Fruit fly (Drosophila melanogaster) Kc167 (cell line): ENCODE measurements around the gene neb.

Experiments
- Myc ChIP-seq: fragments of >200 bp; optimal IDR thresholded peaks from 2 replicates; lab custom pipeline; 2017; ENCODE audit warnings: missing external identifiers
- Sin3A ChIP-seq: fragments of >200 bp; optimal IDR thresholded peaks from 2 replicates; lab custom pipeline; 2018; ENCODE audit warnings: missing external identifiers
- h ChIP-seq: fragments of >200 bp; optimal IDR thresholded peaks from 3 replicates; lab custom pipeline; 2018; ENCODE audit warnings: missing external identifiers
- insv ChIP-seq: fragments of >200 bp; optimal IDR thresholded peaks from 3 replicates; lab custom pipeline; 2018; ENCODE audit warnings: missing external identifiers
- psq ChIP-seq: fragments of >200 bp; optimal IDR thresholded peaks from 2 replicates; lab custom pipeline; 2017; ENCODE audit warnings: missing external identifiers
- ttk ChIP-seq: sonication (Bioruptor generic); optimal IDR thresholded peaks from 2 replicates; lab custom pipeline; 2017; ENCODE audit warnings: missing external identifiers

Gene neb

DNA sequence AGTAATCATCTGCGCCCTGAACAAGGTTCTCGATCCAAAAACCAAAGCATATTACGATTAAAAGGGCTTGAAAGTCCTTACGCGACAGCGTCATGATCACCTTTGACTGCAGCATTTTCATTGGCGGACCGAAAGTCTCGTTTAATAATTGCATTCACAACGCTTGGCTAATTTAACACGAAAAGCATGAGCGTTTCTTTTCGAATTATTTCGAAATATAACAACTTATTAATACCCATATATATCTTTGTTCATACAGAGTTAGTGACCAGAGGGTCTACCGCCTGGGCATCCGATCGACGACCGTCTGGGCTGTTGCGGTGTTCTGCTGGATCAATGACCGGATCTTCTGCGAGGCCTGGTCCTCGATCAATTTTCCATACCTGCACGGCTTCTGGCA, 3.5 kb upstream of the neb start, which contains the start of gene CG10730:
CG10730 (minus strand) TSS at position 101 of the 400 bp plus-strand sequence.
- TF ChIP-seq Myc (no peak), h (lab: Kevin White, UChicago) (no peak), psq (lab: Kevin White, UChicago) (no peak), insv (lab: Kevin White, UChicago) (no peak), ttk (lab: Kevin White, UChicago) (no peak), Sin3A (no peak)

- TF ChIP-seq h (lab: Kevin White, UChicago) (no peak), ttk (lab: Kevin White, UChicago) (no peak), Sin3A (no peak), Myc (no peak), insv (lab: Kevin White, UChicago) (no peak), psq (lab: Kevin White, UChicago) (no peak)
Observed at dm6 chr2L:20074388-20074787, 1.2 kb upstream of the neb start.

DNA sequence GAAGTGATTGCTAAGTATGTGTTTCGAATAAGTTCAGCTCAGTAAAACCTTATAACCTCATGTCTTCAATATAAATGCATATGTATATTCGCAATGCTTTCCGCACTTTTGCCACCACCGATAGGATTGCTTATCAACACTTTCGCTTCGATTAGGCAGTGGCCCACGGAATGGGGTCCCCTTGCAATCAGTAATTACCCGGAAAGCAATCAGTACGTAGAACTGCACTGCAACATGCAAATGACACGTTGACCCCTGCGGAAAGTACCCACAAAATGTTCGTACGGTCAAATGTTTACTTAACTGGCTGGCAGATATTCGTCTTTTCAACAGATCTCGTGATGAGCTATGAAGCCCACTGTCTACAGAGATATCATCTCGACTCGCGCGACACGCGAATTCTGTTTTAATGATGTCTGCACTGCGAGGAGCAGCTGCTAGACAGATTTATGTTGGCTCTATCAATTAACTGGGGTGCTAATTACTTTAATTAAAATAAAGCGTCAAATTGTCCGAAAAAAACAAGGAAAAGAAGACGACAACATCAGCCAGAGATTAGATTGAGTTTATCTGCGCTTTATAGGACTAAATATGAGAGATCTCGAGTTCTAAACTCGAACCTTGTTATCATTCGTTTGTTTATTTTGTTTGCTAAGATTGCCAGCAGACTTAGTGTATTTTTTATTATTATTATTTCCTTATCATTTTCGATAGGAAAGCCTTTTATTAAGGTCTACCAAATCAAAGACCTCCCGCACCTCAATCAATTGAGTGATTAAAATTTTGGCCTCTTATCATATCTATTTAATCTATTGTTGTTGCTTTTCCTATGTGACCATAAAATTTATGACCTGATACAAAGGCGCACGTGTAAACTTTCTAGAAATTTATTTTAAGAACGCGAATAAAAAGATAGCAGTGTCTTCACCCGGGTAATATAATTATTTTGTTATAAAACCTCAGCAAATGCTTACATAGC, 2.2 kb downstream of the neb start:
- no peak for TF ChIP-seq h (lab: Kevin White, UChicago)
- no peak for TF ChIP-seq ttk (lab: Kevin White, UChicago)
- no peak for TF ChIP-seq insv (lab: Kevin White, UChicago)
- no peak for TF ChIP-seq Sin3A
- TF ChIP-seq Myc, result no peak
- TF ChIP-seq psq (lab: Kevin White, UChicago), result no peak

dm6 chr2L:20078880-20079279, 3.3 kb downstream of the neb start:
- TF ChIP-seq Myc (no peak), psq (lab: Kevin White, UChicago) (no peak), h (lab: Kevin White, UChicago) (no peak), Sin3A (no peak), insv (lab: Kevin White, UChicago) (no peak), ttk (lab: Kevin White, UChicago) (no peak)

DNA sequence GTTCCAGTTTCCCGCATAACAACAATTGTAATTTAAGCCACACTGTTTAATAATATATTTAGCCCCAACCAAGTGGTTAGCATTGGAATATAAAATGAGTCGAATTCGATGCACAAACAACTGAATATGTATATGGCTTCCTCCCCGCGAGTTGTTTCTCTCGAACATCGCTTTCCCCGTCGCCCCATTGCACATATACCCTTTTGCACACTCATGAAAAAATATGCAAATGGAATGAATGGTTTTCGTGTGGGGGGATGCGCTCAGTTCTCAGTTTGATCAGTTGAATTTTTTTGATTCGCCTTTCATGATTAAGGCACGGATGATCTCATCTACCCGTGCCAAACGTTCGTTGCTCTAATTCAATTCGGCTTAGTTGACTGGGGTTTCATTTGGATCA, 5.2 kb downstream of the neb start:
- no peak for TF ChIP-seq psq (lab: Kevin White, UChicago)
- TF ChIP-seq Sin3A, result no peak
- no peak for TF ChIP-seq ttk (lab: Kevin White, UChicago)
- no peak for TF ChIP-seq h (lab: Kevin White, UChicago)

DNA sequence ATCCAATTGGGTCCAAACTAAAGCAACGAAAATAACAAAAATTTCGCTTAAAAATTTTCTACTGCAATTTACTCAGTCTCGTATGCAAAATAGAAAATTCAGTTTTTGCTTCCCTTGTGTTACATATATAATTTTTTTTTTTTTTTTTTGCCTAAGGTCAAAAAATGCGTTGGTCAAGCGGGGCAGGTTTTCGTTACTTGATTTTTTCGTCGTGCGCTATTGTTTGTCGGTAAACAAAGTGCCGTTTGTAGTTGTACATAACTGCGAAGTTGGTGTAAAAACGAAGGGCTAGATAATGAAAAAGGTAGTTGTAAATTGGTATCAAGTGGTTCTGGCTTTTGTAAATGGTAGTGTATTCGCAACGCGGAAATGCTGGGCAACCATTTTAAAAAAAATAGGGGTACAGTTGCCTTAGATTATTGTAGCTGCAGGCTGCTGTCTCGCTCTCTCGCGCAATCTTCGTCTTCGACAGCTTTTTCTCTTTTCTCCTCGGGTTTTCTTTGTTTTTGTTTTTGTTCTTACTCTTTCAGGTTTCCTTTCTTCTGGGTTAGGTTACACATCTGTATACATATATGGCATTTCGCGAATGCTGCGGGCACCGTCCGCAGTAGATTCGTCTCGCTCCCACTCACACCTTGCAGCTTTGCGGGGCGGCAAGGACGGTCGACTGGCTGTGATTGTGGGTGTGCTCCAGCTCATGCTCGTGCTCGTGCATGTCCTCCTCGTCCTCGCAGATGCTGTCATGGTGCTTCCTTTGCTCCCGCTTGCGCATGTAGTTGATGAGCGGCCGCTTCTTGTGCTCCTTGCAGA, 6.8 kb downstream of the neb start:
- no peak for TF ChIP-seq Myc
- TF ChIP-seq h (lab: Kevin White, UChicago), result no peak
- no peak for TF ChIP-seq insv (lab: Kevin White, UChicago)
- TF ChIP-seq Sin3A, result no peak
- no peak for TF ChIP-seq ttk (lab: Kevin White, UChicago)
- TF ChIP-seq psq (lab: Kevin White, UChicago), result no peak

dm6 chr2L:20082965-20083855, 7.7 kb downstream of the neb start:
- no peak for TF ChIP-seq ttk (lab: Kevin White, UChicago)
- TF ChIP-seq insv (lab: Kevin White, UChicago), result no peak
- TF ChIP-seq psq (lab: Kevin White, UChicago), result no peak
- no peak for TF ChIP-seq Sin3A
- no peak for TF ChIP-seq Myc
- TF ChIP-seq h (lab: Kevin White, UChicago), result no peak

DNA sequence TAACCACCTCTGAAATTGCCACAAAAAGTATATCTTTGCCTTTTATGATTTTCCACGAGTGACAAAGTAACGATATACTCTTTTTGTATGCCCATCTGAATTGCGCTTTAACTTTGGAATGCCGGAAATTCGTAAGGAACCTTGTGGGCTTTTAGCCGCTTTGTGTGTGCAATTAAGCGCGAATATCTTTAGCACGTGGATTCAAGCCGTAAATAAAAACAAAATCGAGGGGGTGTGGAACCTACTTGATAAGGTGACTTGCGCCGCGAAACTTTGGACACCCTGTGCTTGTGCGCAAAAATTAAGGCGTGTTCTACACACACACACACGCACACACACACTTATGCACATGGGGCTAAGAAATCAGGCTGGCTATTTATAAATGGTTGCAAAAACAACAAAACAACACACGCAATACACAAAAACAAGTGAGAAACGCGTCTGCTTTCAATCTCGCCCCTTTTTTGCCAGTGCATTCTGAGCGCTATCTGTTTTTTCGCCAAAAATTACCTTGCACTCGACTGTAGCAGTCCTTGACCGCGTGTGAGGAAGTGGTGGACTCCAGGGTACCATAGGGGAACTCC, 8.6 kb downstream of the neb start:
- TF ChIP-seq Sin3A (no peak), psq (lab: Kevin White, UChicago) (no peak), h (lab: Kevin White, UChicago) (no peak), Myc (no peak), insv (lab: Kevin White, UChicago) (no peak), ttk (lab: Kevin White, UChicago) (no peak)

dm6 chr2L:20084785-20085555, 9.4 kb downstream of the neb start, which contains the start of gene fok:
Gene fok (minus strand): TSS chr2L:20085070.
- no peak for TF ChIP-seq h (lab: Kevin White, UChicago)
- no peak for TF ChIP-seq Myc
- no peak for TF ChIP-seq insv (lab: Kevin White, UChicago)
- no peak for TF ChIP-seq Sin3A
- no peak for TF ChIP-seq psq (lab: Kevin White, UChicago)
- TF ChIP-seq ttk (lab: Kevin White, UChicago), result no peak
